Worm (Caenorhabditis elegans): ENCODE data around the gene C17B7.14.

DNA sequence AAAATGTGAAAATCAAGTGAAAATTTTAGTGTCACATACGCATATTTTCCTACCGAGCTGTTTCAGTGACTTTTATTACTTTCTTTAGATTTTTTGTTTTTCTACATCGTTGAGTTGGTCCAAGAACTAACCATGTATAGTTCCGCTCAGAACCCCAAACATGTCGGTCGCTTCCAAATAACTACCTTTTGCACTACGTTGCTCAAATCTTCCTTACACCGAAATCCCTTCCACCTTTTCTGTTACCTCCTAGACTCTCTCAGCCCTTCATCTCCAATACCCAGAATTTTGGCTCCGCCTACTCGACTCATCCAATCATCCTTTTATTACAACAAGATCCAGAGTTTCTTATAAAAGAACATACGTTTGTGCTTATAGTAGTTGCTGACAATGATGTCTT lies 35.7 kb downstream of the C17B7.14 start, which contains the start of gene F35F10.5:
- no peak for TF ChIP-seq T22C8.4 (GFP tag; IDR thresholded peaks at IDR 0.05)
- no peak for TF ChIP-seq flt-1 (GFP tag; IDR thresholded peaks at IDR 0.05)
- 0 out of 2 replicates have a peak, but pooled peaks have one; percentile 25 for TF ChIP-seq ztf-23 (GFP tag; IDR thresholded peaks at IDR 0.05)

All from whole organism, midembryonic.